Worm (Caenorhabditis elegans) whole organism, L4 larva: Measurements from ENCODE around the gene fbxa-86.

Experiments used
- aly-2 ChIP-seq: sonication (generic microtip); optimal IDR thresholded peaks from 2 replicates; lab custom pipeline; 2018; ENCODE audit warnings: missing biosample characterization, missing genetic modification characterization
- ama-1 ChIP-seq: fragments of 150-350 bp; optimal IDR thresholded peaks from 2 replicates; lab custom pipeline; 2014; ENCODE audit warnings: inconsistent platforms, mixed read lengths
- dve-1 ChIP-seq: sonication (generic microtip); optimal IDR thresholded peaks from 2 replicates; lab custom pipeline; 2017; ENCODE audit warnings: antibody characterized with exemption, mild to moderate bottlenecking, missing genetic modification characterization, missing compliant biosample characterization; ENCODE audit not compliant: insufficient read depth
- lin-39 ChIP-seq: fragments of 150-350 bp; optimal IDR thresholded peaks from 2 replicates; lab custom pipeline; 2014; ENCODE audit warnings: missing biosample characterization, missing genetic modification reagents, missing genetic modification characterization
- nhr-237 ChIP-seq: sonication (generic microtip); optimal IDR thresholded peaks from 2 replicates; lab custom pipeline; 2017; ENCODE audit warnings: missing biosample characterization, missing genetic modification characterization
- nhr-25 ChIP-seq: sonication (generic microtip); optimal IDR thresholded peaks from 2 replicates; lab custom pipeline; 2017; ENCODE audit warnings: missing genetic modification characterization, mild to moderate bottlenecking, missing compliant biosample characterization, antibody characterized with exemption, moderate library complexity, borderline replicate concordance; ENCODE audit not compliant: insufficient read depth
- pha-4 ChIP-seq, 2 experiments: fragments of 150-350 bp in 1 of 2; fragments of 200-800 bp in 1 of 2; sonication (Bioruptor generic) in 1 of 2; IDR thresholded peaks in 1 of 2; optimal IDR thresholded peaks in 1 of 2; 2 replicates each; pipeline versions ENCODE4 v1.3.6 to Lab custom; 2014 to 2022; ENCODE audit warnings: missing genetic modification characterization in 2 of 2, missing genetic modification reagents in 2 of 2, missing biosample characterization in 1 of 2, missing compliant biosample characterization in 1 of 2
- php-3 ChIP-seq: fragments of 200-800 bp; sonication (Bioruptor generic); IDR thresholded peaks from 2 replicates; pipeline ENCODE4 v1.3.6; 2022; ENCODE audit warnings: missing genetic modification reagents, missing genetic modification characterization, missing compliant biosample characterization
- skn-1 ChIP-seq: fragments of 150-350 bp; optimal IDR thresholded peaks from 2 replicates; lab custom pipeline; 2014; ENCODE audit warnings: missing biosample characterization, missing genetic modification characterization
- tra-1 ChIP-seq: fragments of 200-800 bp; sonication (Bioruptor generic); IDR thresholded peaks from 2 replicates; pipeline ENCODE4 v1.3.6; 2022; ENCODE audit warnings: missing genetic modification reagents, missing genetic modification characterization, missing compliant biosample characterization

ce11 chrIV:4960623-4961022, 22.8 kb upstream of the fbxa-86 start, which contains the start of gene str-164:
- TF ChIP-seq pha-4 (GFP tag; IDR thresholded peaks at IDR 0.05; lab: Robert Waterston, UW): no peak
- no peak for TF ChIP-seq pha-4 (tag; optimal IDR thresholded peaks at IDR 0.05; lab: Kevin White, UChicago)
- no peak for TF ChIP-seq php-3 (GFP tag; lab: Robert Waterston, UW)
- TF ChIP-seq aly-2 (tag; lab: Kevin White, UChicago): no peak
- TF ChIP-seq nhr-25 (tag; lab: Kevin White, UChicago): no peak
- no peak for TF ChIP-seq lin-39
- TF ChIP-seq skn-1 (tag; lab: Kevin White, UChicago): no peak
- TF ChIP-seq tra-1 (GFP tag; lab: Robert Waterston, UW): no peak
- TF ChIP-seq ama-1 (lab: Kevin White, UChicago): no peak
- no peak for TF ChIP-seq dve-1 (tag; lab: Kevin White, UChicago)
- TF ChIP-seq nhr-237 (tag; lab: Kevin White, UChicago): no peak
